Worm (Caenorhabditis elegans): ENCODE measurements around the gene C17F4.7.

ce11 chrII:3203415-3203814, 42.4 kb downstream of the C17F4.7 start, which contains the start of gene sri-50:
- no peak for TF ChIP-seq attf-4 (tag; optimal IDR thresholded peaks at IDR 0.05)
- no peak for TF ChIP-seq fkh-10 (GFP tag; optimal IDR thresholded peaks at IDR 0.05)
- no peak for TF ChIP-seq madf-9 (GFP tag; conservative IDR thresholded peaks at IDR 0.05)

All from whole organism, L4 larva.